Fruit fly (Drosophila melanogaster): ENCODE measurements around the gene CG3527.

DNA sequence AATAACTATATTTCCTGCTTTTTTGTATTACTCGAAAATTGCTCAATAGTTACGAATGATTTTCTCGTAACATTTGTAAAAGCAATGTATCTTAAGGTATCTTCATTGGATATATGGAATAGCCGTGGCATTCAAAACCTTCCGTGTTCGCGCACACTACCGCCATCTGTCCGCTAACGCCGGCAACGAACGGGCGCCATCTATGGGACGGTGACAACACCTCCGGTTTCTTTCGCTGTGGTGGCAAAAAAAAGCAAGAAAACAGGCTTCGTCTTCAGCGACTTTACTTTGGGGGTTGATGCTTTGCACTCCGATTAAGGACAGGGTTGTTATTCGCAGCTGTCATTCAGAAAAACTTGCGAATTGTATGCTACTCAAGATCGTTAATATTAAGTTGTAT lies 44.7 kb upstream of the CG3527 start:
- TF ChIP-seq EcR (GFP tag; optimal IDR thresholded peaks at IDR 0.05) (no peak), CG17806 (tag; optimal IDR thresholded peaks at IDR 0.05) (no peak)

All from whole organism, pupa.